Fruit fly (Drosophila melanogaster): ENCODE data around the gene MetRS-m.

- TF ChIP-seq rn (GFP tag; IDR thresholded peaks at IDR 0.05) (no peak), Pif1B (GFP tag; optimal IDR thresholded peaks at IDR 0.05) (no peak), CG15710 (tag; optimal IDR thresholded peaks at IDR 0.05) (no peak), CG9948 (tag; optimal IDR thresholded peaks at IDR 0.05) (no peak), CG32121 (GFP tag; IDR thresholded peaks at IDR 0.05) (no peak), Pif1A (GFP tag; optimal IDR thresholded peaks at IDR 0.05) (no peak), CG8301 (tag; optimal IDR thresholded peaks at IDR 0.05) (no peak), CG14655 (GFP tag; optimal IDR thresholded peaks at IDR 0.05) (no peak), EcR (GFP tag; optimal IDR thresholded peaks at IDR 0.05) (no peak), Ets98B (GFP tag; IDR thresholded peaks at IDR 0.05) (no peak), CG10348 (GFP tag; IDR thresholded peaks at IDR 0.05) (no peak), CG4496 (GFP tag; IDR thresholded peaks at IDR 0.05) (no peak), CG8159 (tag; optimal IDR thresholded peaks at IDR 0.05) (no peak), D1 (tag; optimal IDR thresholded peaks at IDR 0.05) (no peak)
These were observed at the start of gene MetRS-m for dm6 chr3R:14259821-14260220.
